Worm (Caenorhabditis elegans) whole organism, young adult: ENCODE measurements around the gene acer-1.

Experiments
- D2030.7 ChIP-seq: fragments of 200-800 bp; sonication (Bioruptor generic); IDR thresholded peaks from 2 replicates; pipeline ENCODE4 v1.3.6; 2022; ENCODE audit warnings: missing genetic modification reagents, missing genetic modification characterization, missing compliant biosample characterization
- ccch-3 ChIP-seq: fragments of 200-800 bp; sonication (Bioruptor generic); optimal IDR thresholded peaks from 2 replicates; lab custom pipeline; 2018; ENCODE audit warnings: mild to moderate bottlenecking, missing genetic modification characterization, missing compliant biosample characterization
- chd-7 ChIP-seq: sonication (generic microtip); optimal IDR thresholded peaks from 2 replicates; lab custom pipeline; 2016; ENCODE audit warnings: mild to moderate bottlenecking, missing genetic modification characterization, moderate library complexity, missing compliant biosample characterization
- dox-1 ChIP-seq: fragments of 200-800 bp; sonication (Bioruptor generic); IDR thresholded peaks from 2 replicates; pipeline ENCODE4 v1.3.6; 2022; ENCODE audit warnings: missing genetic modification reagents, missing genetic modification characterization, missing compliant biosample characterization
- dpl-1 ChIP-seq: fragments of 150-350 bp; optimal IDR thresholded peaks from 2 replicates; lab custom pipeline; 2014; ENCODE audit warnings: missing biosample characterization, missing genetic modification reagents, missing genetic modification characterization
- efl-1 ChIP-seq: fragments of 150-350 bp; optimal IDR thresholded peaks from 2 replicates; lab custom pipeline; 2014; ENCODE audit warnings: missing biosample characterization, missing genetic modification reagents, missing genetic modification characterization
- ets-4 ChIP-seq: fragments of 200-800 bp; sonication (Bioruptor generic); optimal IDR thresholded peaks from 2 replicates; lab custom pipeline; 2018; ENCODE audit warnings: mild to moderate bottlenecking, missing genetic modification characterization, missing compliant biosample characterization
- hmg-1.2 ChIP-seq: fragments of 200-800 bp; sonication (Bioruptor generic); IDR thresholded peaks from 2 replicates; pipeline ENCODE4 v1.3.6; 2022; ENCODE audit warnings: missing genetic modification reagents, missing genetic modification characterization, missing compliant biosample characterization
- hrde-1 ChIP-seq: sonication (generic microtip); optimal IDR thresholded peaks from 2 replicates; lab custom pipeline; 2016; ENCODE audit warnings: missing genetic modification characterization, mild to moderate bottlenecking, missing compliant biosample characterization, moderate library complexity, missing genotype, missing genetic modification reagents, borderline replicate concordance
- mxl-1 ChIP-seq: sonication (generic microtip); optimal IDR thresholded peaks from 2 replicates; lab custom pipeline; 2016; ENCODE audit warnings: missing genetic modification characterization, missing compliant biosample characterization
- pha-4 ChIP-seq: fragments of 150-350 bp; sonication (generic microtip); optimal IDR thresholded peaks from 2 replicates; lab custom pipeline; 2014; ENCODE audit warnings: missing biosample characterization, missing genetic modification reagents, missing genetic modification characterization
- sptf-2 ChIP-seq: fragments of 200-800 bp; sonication (Bioruptor generic); optimal IDR thresholded peaks from 2 replicates; lab custom pipeline; 2018; ENCODE audit warnings: mild to moderate bottlenecking, missing genetic modification characterization, missing compliant biosample characterization
- zfh-2 ChIP-seq: fragments of 200-800 bp; sonication (Bioruptor generic); conservative IDR thresholded peaks from 2 replicates; pipeline ENCODE4 v1.3.6; 2022; ENCODE audit warnings: missing genetic modification reagents, missing genetic modification characterization, missing compliant biosample characterization

DNA sequence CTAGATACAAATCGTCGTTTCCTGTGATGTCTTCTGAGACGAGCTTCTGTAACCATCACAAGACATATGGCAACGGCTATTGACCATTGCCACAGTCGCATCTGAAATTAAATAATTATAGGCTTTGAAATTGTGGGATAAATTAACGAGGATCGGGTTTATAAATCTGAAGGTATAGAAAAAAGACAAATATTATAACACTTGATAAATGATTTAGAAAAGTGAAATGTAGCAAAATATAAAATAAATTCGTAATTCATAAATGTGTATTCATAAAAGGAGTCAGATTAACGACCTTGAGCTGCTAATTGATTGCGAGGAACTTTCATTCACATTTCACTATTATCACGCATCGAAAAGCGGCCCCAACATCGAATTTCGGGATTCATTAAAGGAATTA, 26.5 kb downstream of the acer-1 start, which contains the start of gene aff-1:
- TF ChIP-seq dpl-1 (GFP tag; lab: Kevin White, UChicago) (no peak), zfh-2 (no peak), D2030.7 (no peak), chd-7 (tag; lab: Kevin White, UChicago) (no peak), pha-4 (tag; lab: Kevin White, UChicago) (no peak), ccch-3 (no peak), ets-4 (GFP tag; lab: Kevin White, UChicago) (no peak), mxl-1 (tag; lab: Kevin White, UChicago) (no peak), hrde-1 (tag; lab: Kevin White, UChicago) (no peak), dox-1 (GFP tag; lab: Robert Waterston, UW) (no peak), efl-1 (no peak), hmg-1.2 (GFP tag; lab: Robert Waterston, UW) (no peak), sptf-2 (GFP tag; lab: Kevin White, UChicago) (no peak)
